Worm (Caenorhabditis elegans): Measurements from ENCODE around the gene C39E9.7.

Gene C39E9.7

DNA sequence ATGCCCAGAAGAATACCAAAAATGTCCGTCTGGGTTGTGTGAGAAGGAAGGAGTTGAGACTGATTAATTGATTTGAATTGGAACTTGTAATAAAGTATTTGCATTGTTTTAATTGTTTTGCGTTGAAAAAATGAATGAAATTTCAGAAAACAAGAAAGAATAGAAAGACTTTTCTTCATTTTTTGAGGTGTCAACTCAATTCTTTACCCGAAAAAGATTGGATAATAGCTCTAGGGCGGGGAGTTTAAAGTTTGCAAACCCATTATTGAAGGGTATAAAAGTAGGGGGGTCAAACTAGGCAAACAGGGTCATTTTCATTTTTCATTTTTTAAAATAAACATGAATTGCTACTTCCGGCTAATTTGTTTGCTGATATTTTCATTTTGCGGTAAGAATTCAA is 28.4 kb downstream of the C39E9.7 start, which contains the start of gene scl-10:
Gene scl-10, plus strand, starts transcription at position 301 of the 400 bp plus-strand sequence.
- TF ChIP-seq F37D6.2 (tag; optimal IDR thresholded peaks at IDR 0.05), result no peak
- TF ChIP-seq lin-15B (tag; optimal IDR thresholded peaks at IDR 0.05), result no peak
- TF ChIP-seq ztf-11 (tag; optimal IDR thresholded peaks at IDR 0.05), result no peak

- TF ChIP-seq unc-62 (GFP tag; optimal IDR thresholded peaks at IDR 0.05 in 1 of 2), result peak in 1 of 2 experiments; percentile 49
- TF ChIP-seq unc-62 (tag; optimal IDR thresholded peaks at IDR 0.05), result no peak
- TF ChIP-seq pha-4 (GFP tag; IDR thresholded peaks at IDR 0.05), result no peak
- no peak for TF ChIP-seq pha-4 (tag; optimal IDR thresholded peaks at IDR 0.05)
Observed at ce11 chrIV:13046848-13047247, 29.7 kb downstream of the C39E9.7 start, which contains the start of gene scl-9. Gene scl-9 (plus strand): TSS chrIV:13047148.

- TF ChIP-seq daf-19 (GFP tag; conservative IDR thresholded peaks at IDR 0.05) (no peak), lin-39 (tag; optimal IDR thresholded peaks at IDR 0.05) (no peak), nhr-77 (tag; optimal IDR thresholded peaks at IDR 0.05) (no peak), vab-7 (GFP tag; IDR thresholded peaks at IDR 0.05) (no peak), aha-1 (tag) (peak; percentile 90), lim-7 (GFP tag; IDR thresholded peaks at IDR 0.05) (no peak), lin-29 (GFP tag; IDR thresholded peaks at IDR 0.05) (no peak), nhr-6 (tag; optimal IDR thresholded peaks at IDR 0.05) (no peak)
Observed at ce11 chrIV:13044980-13045379, 31.5 kb downstream of the C39E9.7 start.

- no peak for TF ChIP-seq dmd-6 (GFP tag; IDR thresholded peaks at IDR 0.05)
- TF ChIP-seq lin-39 (tag; optimal IDR thresholded peaks at IDR 0.05), result no peak
- no peak for TF ChIP-seq zfp-3 (GFP tag; conservative IDR thresholded peaks at IDR 0.05)
- no peak for TF ChIP-seq lin-1 (GFP tag; IDR thresholded peaks at IDR 0.05)
- no peak for TF ChIP-seq ZK337.2 (GFP tag; IDR thresholded peaks at IDR 0.05)
- no peak for TF ChIP-seq vab-7 (GFP tag; IDR thresholded peaks at IDR 0.05)
- TF ChIP-seq dpl-1 (GFP tag; optimal IDR thresholded peaks at IDR 0.05), result no peak
- TF ChIP-seq nhr-10 (tag; optimal IDR thresholded peaks at IDR 0.05), result no peak
- no peak for TF ChIP-seq F44E2.7 (GFP tag; IDR thresholded peaks at IDR 0.05)
- TF ChIP-seq set-16 (GFP tag; IDR thresholded peaks at IDR 0.05), result no peak
- no peak for TF ChIP-seq snpc-1.2 (GFP tag; IDR thresholded peaks at IDR 0.05)
Observed at ce11 chrIV:13042091-13042490, 34.4 kb downstream of the C39E9.7 start, which contains the start of gene amt-2. Gene amt-2 (plus strand): TSS chrIV:13042391.

DNA sequence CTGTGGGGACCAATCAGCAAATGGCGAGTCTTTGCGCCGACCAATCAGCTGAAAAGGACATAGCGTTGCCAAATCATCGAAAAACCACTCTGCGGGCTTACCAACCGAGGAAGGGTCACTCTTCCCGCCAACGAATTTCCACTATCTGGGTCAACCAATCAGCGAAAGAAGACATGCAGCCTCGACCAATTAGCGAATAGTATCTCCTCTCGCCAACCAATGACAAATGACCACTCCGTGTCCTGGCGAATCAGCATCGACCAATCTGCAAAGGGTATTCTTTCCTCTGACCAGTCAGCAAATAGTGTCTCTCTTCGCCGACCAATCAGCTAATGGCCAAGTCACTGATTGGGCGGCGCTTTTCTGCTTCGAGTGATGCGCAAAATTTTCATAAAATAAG is 35.0 kb downstream of the C39E9.7 start:
- TF ChIP-seq dmd-9 (GFP tag; IDR thresholded peaks at IDR 0.05) (no peak), F37D6.2 (tag; optimal IDR thresholded peaks at IDR 0.05) (no peak), mxl-2 (GFP tag; conservative IDR thresholded peaks at IDR 0.05) (no peak), rbr-2 (tag; optimal IDR thresholded peaks at IDR 0.05) (no peak), lin-29 (GFP tag; IDR thresholded peaks at IDR 0.05) (no peak), lin-15B (tag; optimal IDR thresholded peaks at IDR 0.05) (no peak), nhr-42 (GFP tag; IDR thresholded peaks at IDR 0.05) (no peak), duxl-1 (tag; optimal IDR thresholded peaks at IDR 0.05; ENCODE audit: poor library complexity) (no peak), hlh-30 (tag; optimal IDR thresholded peaks at IDR 0.05; ENCODE audit: insufficient read depth) (no peak), sdz-12 (GFP tag; optimal IDR thresholded peaks at IDR 0.05) (no peak), ces-1 (GFP tag; optimal IDR thresholded peaks at IDR 0.05) (no peak), nhr-10 (tag; optimal IDR thresholded peaks at IDR 0.05) (no peak), daf-12 (tag; optimal IDR thresholded peaks at IDR 0.05) (no peak), Y5F2A.4 (GFP tag; optimal IDR thresholded peaks at IDR 0.05) (no peak), skn-1 (tag; optimal IDR thresholded peaks at IDR 0.05) (no peak), zfp-2 (tag; optimal IDR thresholded peaks at IDR 0.05) (no peak)

Data from whole organism, L4 larva.